Worm (Caenorhabditis elegans): ENCODE data around the gene lys-6.

Gene lys-6

DNA sequence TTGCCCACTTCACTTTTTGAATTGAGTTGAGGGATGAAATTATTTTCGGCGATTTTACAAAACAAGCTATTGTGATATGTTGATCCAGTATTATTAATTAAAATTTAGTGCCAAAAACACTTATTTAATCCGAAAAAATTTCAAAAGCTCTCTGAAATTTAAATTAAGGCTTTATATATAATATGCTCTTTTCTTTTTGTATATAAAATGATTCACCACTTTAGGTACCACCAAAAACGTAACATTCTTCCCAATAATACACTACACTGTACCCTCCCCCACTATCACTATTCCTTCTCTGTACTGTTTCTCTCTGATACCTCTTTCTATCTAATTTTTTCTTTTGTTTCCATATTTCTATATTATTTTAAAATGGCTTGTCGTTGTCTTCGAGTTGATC is 16.1 kb upstream of the lys-6 start, which contains the start of gene prx-2:
Gene prx-2, plus strand, starts transcription at position 301 of the 400 bp plus-strand sequence.
- no peak for TF ChIP-seq W03F9.2 (tag; optimal IDR thresholded peaks at IDR 0.05)
- TF ChIP-seq dao-5 (tag; optimal IDR thresholded peaks at IDR 0.05): no peak
- no peak for TF ChIP-seq him-1 (tag; optimal IDR thresholded peaks at IDR 0.05)

DNA sequence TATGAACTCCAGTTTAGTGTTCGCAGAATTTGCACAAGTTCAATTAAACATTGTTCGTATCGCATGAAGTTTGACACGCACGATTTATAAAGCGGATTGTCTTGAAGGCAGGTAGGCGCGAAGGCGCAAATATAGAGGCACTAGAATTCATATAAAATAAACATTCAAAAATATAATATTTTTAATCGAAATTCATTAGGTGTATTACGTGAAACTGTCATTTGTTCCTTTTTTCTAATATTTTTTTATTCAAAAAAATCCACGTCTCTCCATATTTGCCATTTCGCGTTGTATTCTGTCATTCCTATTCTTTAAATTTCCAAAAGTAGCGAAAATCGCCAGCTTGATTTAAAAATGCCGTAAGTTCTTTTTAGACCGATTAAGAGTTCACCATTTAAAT is 14.1 kb upstream of the lys-6 start, which contains the start of gene ZK809.1:
Gene ZK809.1, plus strand, starts transcription at position 301 of the 400 bp plus-strand sequence.
- TF ChIP-seq him-1 (tag; optimal IDR thresholded peaks at IDR 0.05) (no peak), W03F9.2 (tag; optimal IDR thresholded peaks at IDR 0.05) (no peak), dao-5 (tag; optimal IDR thresholded peaks at IDR 0.05) (no peak)

DNA sequence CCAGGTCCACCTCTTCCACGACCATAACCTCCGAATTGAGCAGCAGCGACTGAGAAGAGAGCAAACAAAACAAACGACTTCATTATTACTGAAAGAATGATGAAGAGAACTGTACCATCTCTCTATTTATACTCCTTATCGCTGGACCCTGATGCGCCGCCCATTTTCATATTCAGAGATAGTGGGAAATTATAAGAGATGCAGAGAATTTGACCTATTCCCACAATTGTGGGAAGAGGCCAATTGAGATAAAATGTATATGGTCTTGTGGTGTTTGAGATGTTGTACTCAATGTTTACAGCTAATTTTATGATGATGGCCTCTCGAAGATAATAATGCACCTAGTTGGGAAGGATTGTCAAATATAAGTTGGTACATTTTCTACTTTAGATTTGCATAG is 13.2 kb upstream of the lys-6 start, which contains the start of gene ttr-50:
Gene ttr-50, minus strand, starts transcription at position 101 of the 400 bp plus-strand sequence.
- TF ChIP-seq dao-5 (tag; optimal IDR thresholded peaks at IDR 0.05) (no peak), W03F9.2 (tag; optimal IDR thresholded peaks at IDR 0.05) (no peak), him-1 (tag; optimal IDR thresholded peaks at IDR 0.05) (no peak)

DNA sequence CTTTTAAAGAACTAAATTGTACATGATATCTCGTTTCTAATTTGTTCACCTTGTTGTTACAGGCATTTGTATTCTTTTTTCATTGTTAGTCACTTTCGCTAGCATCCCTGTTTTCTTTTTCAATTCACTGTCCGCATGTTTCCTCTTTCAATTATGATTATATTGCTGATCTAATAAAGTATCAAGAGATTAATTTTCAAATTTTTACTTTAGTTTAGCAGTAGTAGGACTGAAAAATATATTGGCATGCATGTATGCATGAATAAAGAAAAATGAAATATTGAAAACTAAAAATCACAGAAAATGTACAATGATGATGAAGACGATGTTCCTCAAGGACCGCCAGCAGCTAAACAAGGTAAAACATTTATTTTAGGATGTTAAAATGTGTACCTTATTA is 10.3 kb upstream of the lys-6 start, which contains the start of gene rbm-17:
Gene rbm-17, plus strand, starts transcription at position 301 of the 400 bp plus-strand sequence.
- TF ChIP-seq him-1 (tag; optimal IDR thresholded peaks at IDR 0.05): no peak
- no peak for TF ChIP-seq W03F9.2 (tag; optimal IDR thresholded peaks at IDR 0.05)
- no peak for TF ChIP-seq dao-5 (tag; optimal IDR thresholded peaks at IDR 0.05)

DNA sequence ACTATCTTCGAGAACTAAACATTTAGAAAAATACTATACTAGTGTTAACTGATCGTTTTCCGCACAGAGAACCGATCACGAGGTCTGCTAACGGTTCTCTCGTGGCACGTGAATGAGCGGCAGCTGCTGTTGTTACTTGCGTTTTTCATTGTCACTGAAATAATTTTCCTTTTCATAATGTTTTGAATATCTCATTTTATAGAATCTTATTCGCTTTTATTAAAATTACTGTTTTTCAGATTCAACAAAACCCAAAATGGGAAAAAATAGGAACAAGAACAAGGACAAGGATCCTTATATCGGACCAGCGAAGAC is 8.6 kb upstream of the lys-6 start, which contains the start of gene F58B3.6:
Gene F58B3.6, plus strand, starts transcription at position 240 of the 315 bp plus-strand sequence.
- TF ChIP-seq him-1 (tag; optimal IDR thresholded peaks at IDR 0.05) (no peak), dao-5 (tag; optimal IDR thresholded peaks at IDR 0.05) (no peak), W03F9.2 (tag; optimal IDR thresholded peaks at IDR 0.05) (no peak)

DNA sequence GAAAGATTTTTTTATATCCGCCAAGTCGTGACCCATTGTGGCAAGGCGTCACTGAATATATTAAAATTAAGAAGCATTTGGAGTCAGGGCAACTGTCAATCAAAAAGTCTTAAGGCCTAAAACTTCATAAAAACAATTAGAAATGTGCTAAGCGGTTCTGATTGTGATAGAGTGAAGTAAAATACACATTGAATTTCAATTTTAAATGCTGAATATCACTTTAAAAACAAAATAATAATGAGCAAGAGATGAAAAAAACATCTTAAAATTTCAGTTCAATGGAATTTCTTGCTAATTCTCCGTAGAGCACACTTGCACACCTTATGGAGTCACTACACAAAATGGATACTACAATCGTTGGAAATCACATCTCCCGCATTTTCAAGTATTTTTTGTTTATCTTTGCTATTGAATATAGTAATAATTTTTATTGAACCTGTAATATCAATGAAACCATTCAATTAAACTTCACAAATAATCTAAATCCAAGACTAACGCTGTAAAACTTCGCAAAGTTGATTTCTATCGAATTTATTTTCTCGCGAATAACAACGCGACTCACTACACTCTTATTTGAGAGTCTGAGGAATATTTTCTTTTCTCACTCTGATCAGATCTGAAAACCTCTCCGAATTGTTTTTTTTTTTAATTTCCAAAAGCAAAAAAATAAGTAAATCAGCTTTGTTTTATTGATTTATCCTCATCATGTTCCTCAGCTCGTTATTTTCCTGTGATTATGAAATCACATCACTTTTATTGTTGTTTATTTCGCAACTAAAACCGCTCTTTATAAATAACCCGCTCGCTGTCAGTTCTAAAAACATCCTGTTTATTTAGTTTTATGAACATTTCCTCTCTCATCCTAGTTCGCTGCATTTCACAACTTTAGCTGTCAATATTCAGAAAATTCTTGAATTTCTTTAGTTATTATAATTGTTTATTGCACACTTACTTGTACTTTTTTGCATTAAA is 8.0 kb upstream of the lys-6 start, which contains the start of gene mars-1:
Gene mars-1, minus strand, starts transcription at position 51 of the 972 bp plus-strand sequence.
- TF ChIP-seq dao-5 (tag; optimal IDR thresholded peaks at IDR 0.05): no peak
- TF ChIP-seq W03F9.2 (tag; optimal IDR thresholded peaks at IDR 0.05): peak; percentile 66
- no peak for TF ChIP-seq him-1 (tag; optimal IDR thresholded peaks at IDR 0.05)

DNA sequence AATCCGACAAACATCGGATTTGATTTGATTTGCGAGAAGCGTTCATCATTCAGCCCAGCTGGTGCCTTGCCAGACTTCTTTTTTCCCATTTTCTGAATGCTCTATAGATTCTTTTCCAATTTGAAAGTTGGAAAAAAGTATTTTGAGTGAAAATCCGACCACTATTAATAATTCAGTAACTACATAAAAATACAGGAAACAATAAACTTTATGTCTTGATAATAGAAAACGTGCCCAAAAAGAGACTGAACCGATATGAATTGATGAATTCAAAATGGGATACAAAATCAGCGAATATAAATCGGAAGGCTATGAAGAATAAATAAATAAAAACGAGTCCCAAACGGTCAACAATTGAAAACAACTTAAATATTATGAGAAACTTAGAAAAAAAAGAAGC is 4.0 kb upstream of the lys-6 start, which contains the start of gene F58B3.4:
Gene F58B3.4, minus strand, starts transcription at position 101 of the 400 bp plus-strand sequence.
- TF ChIP-seq W03F9.2 (tag; optimal IDR thresholded peaks at IDR 0.05): no peak
- no peak for TF ChIP-seq dao-5 (tag; optimal IDR thresholded peaks at IDR 0.05)
- no peak for TF ChIP-seq him-1 (tag; optimal IDR thresholded peaks at IDR 0.05)

DNA sequence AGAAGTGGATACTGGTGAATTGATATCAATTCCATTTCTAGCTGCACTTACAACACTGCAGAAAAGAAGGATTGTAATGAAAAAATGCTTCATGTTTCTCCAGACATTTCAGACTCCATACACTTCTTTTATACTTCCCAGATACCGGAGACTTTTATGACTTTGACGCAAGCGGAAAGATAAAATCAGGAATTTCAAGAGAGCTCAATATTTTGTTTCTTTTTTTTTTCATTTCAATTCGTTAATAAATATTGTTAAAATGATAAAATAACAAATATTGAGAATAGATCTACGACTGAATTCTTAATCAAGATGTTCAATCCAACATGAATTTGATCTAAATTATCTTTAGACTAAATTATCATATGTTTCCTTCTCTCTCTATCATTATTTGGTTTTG is 2.3 kb downstream of the lys-6 start, which contains the start of gene lys-5:
Gene lys-5, minus strand, starts transcription at position 101 of the 400 bp plus-strand sequence.
- TF ChIP-seq W03F9.2 (tag; optimal IDR thresholded peaks at IDR 0.05) (no peak), him-1 (tag; optimal IDR thresholded peaks at IDR 0.05) (no peak), dao-5 (tag; optimal IDR thresholded peaks at IDR 0.05) (no peak)

DNA sequence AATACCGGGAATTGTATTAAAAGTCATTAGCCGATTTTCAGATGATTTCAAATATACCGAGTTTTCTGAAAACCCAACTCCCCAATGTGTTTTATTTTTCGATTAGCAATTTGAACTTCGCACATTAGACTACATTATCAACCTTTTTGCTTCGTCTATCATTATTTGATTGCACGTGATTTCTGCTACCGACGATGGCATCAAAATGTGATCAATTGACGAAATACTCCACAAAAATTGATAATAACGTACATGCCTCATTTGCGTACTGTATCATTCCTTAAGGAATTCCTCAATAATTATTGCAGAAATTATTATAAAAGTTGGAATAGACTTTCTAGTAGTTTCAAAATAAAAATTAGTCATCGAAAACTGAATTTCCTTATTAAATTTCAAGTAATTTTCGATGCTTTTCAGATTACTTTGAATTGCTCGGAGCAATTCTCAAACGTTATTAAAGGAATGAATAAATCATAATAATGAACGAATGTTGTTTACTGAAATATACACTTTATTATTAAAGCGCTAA is 3.9 kb downstream of the lys-6 start:
- no peak for TF ChIP-seq W03F9.2 (tag; optimal IDR thresholded peaks at IDR 0.05)
- TF ChIP-seq dao-5 (tag; optimal IDR thresholded peaks at IDR 0.05): no peak
- TF ChIP-seq him-1 (tag; optimal IDR thresholded peaks at IDR 0.05): no peak

DNA sequence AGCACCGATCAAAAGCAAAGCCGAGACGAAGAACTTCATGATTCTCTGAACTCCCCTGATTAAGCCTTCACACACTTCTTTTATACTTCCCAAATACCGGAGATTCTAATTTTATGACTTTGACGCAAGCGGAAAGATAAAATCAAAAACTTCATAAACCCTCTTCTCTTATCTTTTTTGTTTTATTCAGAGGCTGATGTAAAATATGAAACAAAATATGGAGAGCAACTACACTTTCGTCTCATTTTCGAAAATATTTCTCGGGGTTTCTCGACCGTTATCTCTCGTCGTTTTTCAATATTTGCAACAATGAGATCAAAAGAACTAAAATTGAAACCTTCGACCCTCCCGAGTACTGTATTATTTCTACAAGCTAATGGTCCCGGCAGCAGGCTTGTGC is 4.7 kb downstream of the lys-6 start, which contains the start of gene lys-4:
Gene lys-4, minus strand, starts transcription at position 115 of the 400 bp plus-strand sequence.
- TF ChIP-seq W03F9.2 (tag; optimal IDR thresholded peaks at IDR 0.05) (no peak), dao-5 (tag; optimal IDR thresholded peaks at IDR 0.05) (no peak), him-1 (tag; optimal IDR thresholded peaks at IDR 0.05) (no peak)

DNA sequence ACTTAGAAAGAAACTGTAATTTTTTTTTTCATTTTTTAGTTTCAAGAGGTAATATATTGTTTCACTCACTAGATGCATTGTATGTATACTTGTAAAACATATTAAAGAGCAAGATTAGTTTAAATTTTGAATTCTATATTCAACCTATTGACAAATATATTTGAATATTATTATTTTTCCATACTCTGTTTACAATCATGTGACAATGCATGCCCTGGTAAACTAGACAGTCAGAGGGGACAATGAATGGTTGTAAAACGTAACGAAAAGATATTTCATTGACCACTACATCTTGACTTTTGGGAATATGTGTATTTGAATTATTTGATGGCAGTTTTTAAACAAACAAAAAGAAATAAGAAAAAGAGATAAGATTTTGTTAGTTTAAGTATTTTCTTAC is 5.4 kb downstream of the lys-6 start:
- TF ChIP-seq dao-5 (tag; optimal IDR thresholded peaks at IDR 0.05): no peak

DNA sequence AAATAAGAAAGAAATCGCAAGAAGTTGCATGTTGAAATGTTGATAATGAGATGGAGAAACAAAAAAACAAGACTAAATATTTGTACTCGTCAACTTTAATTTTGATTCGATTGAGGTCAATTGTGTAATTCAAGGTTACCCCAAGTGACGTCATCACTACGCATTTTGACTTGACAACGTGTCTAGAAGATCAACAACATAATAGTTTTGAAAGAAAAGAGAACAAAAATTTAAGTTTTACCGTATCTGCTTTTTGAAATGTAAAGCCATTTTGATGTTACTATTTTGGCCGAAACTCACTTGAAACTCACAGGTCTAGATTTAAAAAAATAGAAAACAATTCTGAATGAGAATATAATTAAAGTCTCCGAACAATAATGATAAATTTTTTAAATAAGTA is 6.8 kb downstream of the lys-6 start, which contains the start of gene dsl-5:
Gene dsl-5, minus strand, starts transcription at position 101 of the 400 bp plus-strand sequence.
- no peak for TF ChIP-seq W03F9.2 (tag; optimal IDR thresholded peaks at IDR 0.05)
- TF ChIP-seq him-1 (tag; optimal IDR thresholded peaks at IDR 0.05): no peak
- TF ChIP-seq dao-5 (tag; optimal IDR thresholded peaks at IDR 0.05): no peak

DNA sequence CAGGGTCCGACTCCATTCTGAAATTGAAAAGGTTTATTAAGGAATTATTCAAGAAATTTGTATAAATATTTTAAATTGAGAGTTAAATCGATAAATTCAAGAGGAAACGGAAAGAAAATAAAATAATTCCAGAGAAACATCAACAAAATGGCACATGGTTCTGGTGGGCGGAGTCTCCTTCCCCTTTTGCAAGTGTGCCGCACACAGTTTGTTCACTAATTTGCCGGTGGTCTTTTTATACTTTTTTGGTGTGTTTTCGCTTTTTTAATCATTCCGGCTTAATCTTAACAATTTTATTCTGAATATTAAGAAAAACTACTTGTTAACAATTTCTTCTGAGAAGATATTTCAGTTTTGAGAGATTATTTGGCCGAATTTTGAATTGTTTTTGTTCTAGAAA is 22.8 kb downstream of the lys-6 start, which contains the start of the genes ragc-1 and Y24F12A.1:
Gene ragc-1, minus strand, starts transcription at position 25 of the 400 bp plus-strand sequence.
Gene Y24F12A.1, plus strand, starts transcription at position 346 of the 400 bp plus-strand sequence.
- TF ChIP-seq him-1 (tag; optimal IDR thresholded peaks at IDR 0.05): no peak
- TF ChIP-seq dao-5 (tag; optimal IDR thresholded peaks at IDR 0.05): no peak
- TF ChIP-seq W03F9.2 (tag; optimal IDR thresholded peaks at IDR 0.05): peak; percentile 89

All from whole organism, L4/young adult.